Fruit fly (Drosophila melanogaster): ENCODE data around the gene dy.

dy gene

DNA sequence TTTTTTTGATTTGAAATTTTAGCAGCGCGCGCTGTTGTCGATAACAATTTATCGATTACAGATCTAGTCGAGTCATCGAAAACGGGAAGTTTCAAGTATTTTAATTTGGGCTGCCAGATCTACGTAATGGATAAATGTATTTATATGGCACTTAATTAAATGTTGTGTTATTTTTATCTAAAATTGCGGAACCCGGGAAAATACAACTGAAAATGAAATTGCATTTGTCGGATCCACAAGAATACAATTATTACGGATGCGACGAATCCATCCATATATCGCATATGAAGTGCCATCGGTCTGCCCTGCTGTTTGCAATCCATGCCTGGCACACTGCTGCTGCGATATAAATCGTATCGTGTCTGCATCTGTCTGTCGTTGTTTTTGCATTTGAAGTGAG lies 58.4 kb downstream of the dy start, which contains the start of gene Tango10 (continued):
- TF ChIP-seq CG32772 (GFP tag; IDR thresholded peaks at IDR 0.05) (peak; percentile 43; the same call in 1 of the 2 replicates), tna (GFP tag; IDR thresholded peaks at IDR 0.05; ENCODE audit: partially characterized antibody) (peak; percentile 69; the same call in 1 of the 2 replicates), Jarid2 (GFP tag; optimal IDR thresholded peaks at IDR 0.05) (no peak), Kr (GFP tag; optimal IDR thresholded peaks at IDR 0.05) (no peak), bigmax (GFP tag; optimal IDR thresholded peaks at IDR 0.05) (no peak), Hmx (GFP tag; optimal IDR thresholded peaks at IDR 0.05) (peak; percentile 17), CG11560 (tag; IDR thresholded peaks at IDR 0.05) (no peak), CG6272 (GFP tag; IDR thresholded peaks at IDR 0.05) (peak; percentile 61), lilli (GFP tag; optimal IDR thresholded peaks at IDR 0.05) (peak; percentile 67), CG3407 (GFP tag; optimal IDR thresholded peaks at IDR 0.05) (no peak), Deaf1 (tag; optimal IDR thresholded peaks at IDR 0.05) (no peak), jigr1 (GFP tag; IDR thresholded peaks at IDR 0.05) (no peak), HHEX (GFP tag; optimal IDR thresholded peaks at IDR 0.05) (no peak), CG4730 (GFP tag; IDR thresholded peaks at IDR 0.05) (no peak), CG17359 (tag; optimal IDR thresholded peaks at IDR 0.05) (peak; percentile 26), E2f2 (GFP tag; IDR thresholded peaks at IDR 0.05) (peak; percentile 88), CG6654 (GFP tag; optimal IDR thresholded peaks at IDR 0.05) (no peak), Oli (tag; optimal IDR thresholded peaks at IDR 0.05) (no peak), CG7987 (GFP tag; optimal IDR thresholded peaks at IDR 0.05) (no peak), CG11695 (GFP tag; IDR thresholded peaks at IDR 0.05) (no peak), Vsx1 (GFP tag; optimal IDR thresholded peaks at IDR 0.05) (no peak), Rfx (GFP tag; IDR thresholded peaks at IDR 0.05) (peak; percentile 57; the same call in 1 of the 2 replicates), Awh (GFP tag; IDR thresholded peaks at IDR 0.05) (no peak), sqz (GFP tag; optimal IDR thresholded peaks at IDR 0.05) (no peak), Dip2 (GFP tag; IDR thresholded peaks at IDR 0.05) (no peak), CG8290 (GFP tag; optimal IDR thresholded peaks at IDR 0.05) (no peak), CG8290 (tag; optimal IDR thresholded peaks at IDR 0.05) (peak in 1 of 2 experiments; percentile 60), CG8924 (tag; optimal IDR thresholded peaks at IDR 0.05) (peak; percentile 43), HLH4C (GFP tag; IDR thresholded peaks at IDR 0.05; ENCODE audit: partially characterized antibody) (peak; percentile 83), tap (tag; optimal IDR thresholded peaks at IDR 0.05) (no peak), CG42726 (GFP tag; IDR thresholded peaks at IDR 0.05; ENCODE audit: partially characterized antibody) (peak; percentile 75), CG11085 (GFP tag; IDR thresholded peaks at IDR 0.05) (no peak), CG2678 (tag; optimal IDR thresholded peaks at IDR 0.05) (no peak), zfh1 (GFP tag; IDR thresholded peaks at IDR 0.05) (0 out of 3 replicates have a peak, but pooled peaks have one; percentile 16), CG7271 (tag; optimal IDR thresholded peaks at IDR 0.05) (no peak), Elba2 (GFP tag; optimal IDR thresholded peaks at IDR 0.05) (no peak), so (GFP tag; IDR thresholded peaks at IDR 0.05) (no peak), CG7357 (GFP tag; IDR thresholded peaks at IDR 0.05) (peak; percentile 36; the same call in 1 of the 3 replicates), MTF-1 (GFP tag; optimal IDR thresholded peaks at IDR 0.05; ENCODE audit: borderline replicate concordance) (no peak), slbo (GFP tag; IDR thresholded peaks at IDR 0.05) (peak; percentile 73), tin (GFP tag; optimal IDR thresholded peaks at IDR 0.05) (peak; percentile 44), CG31388 (GFP tag; optimal IDR thresholded peaks at IDR 0.05) (no peak), Asciz (GFP tag; optimal IDR thresholded peaks at IDR 0.05) (no peak), CG10959 (GFP tag; IDR thresholded peaks at IDR 0.05) (0 out of 2 replicates have a peak, but pooled peaks have one; percentile 43), Mrtf (GFP tag; IDR thresholded peaks at IDR 0.05) (no peak), GATAe (GFP tag; conservative IDR thresholded peaks at IDR 0.05) (no peak), vvl (GFP tag; IDR thresholded peaks at IDR 0.05) (peak; percentile 46; the same call in 1 of the 2 replicates), gsb (GFP tag; IDR thresholded peaks at IDR 0.05) (0 out of 2 replicates have a peak, but pooled peaks have one; percentile 21), CG8765 (GFP tag; IDR thresholded peaks at IDR 0.05) (peak; percentile 22; the same call in 1 of the 2 replicates), E2f1 (GFP tag; IDR thresholded peaks at IDR 0.05) (peak; percentile 56), CG17568 (GFP tag; optimal IDR thresholded peaks at IDR 0.05) (no peak)
